Worm (Caenorhabditis elegans): Measurements from ENCODE around the gene Y43F8B.24.

DNA sequence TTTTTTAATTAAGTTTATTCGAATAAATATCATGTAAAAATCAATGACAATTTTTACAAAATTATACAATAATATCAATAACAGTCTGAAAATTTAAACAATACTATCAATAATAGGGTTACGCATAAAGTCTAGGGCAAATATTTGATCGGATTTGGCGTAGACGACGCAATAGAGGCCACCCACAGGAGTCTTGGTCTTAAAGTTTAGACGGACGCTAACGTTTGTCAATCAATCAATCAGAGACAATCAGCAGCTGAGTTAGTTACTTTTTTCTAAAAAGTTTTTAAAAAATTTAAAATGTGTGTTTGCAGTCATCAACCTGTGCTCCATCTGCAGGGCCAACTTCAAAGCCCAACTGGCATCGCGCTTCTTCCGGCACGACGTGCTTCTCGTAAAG is 34.1 kb downstream of the Y43F8B.24 start, which contains the start of gene Y43F8B.29:
- TF ChIP-seq ama-1 (optimal IDR thresholded peaks at IDR 0.05) (no peak), ztf-4 (tag; optimal IDR thresholded peaks at IDR 0.05) (no peak), egl-27 (tag; optimal IDR thresholded peaks at IDR 0.05) (no peak), sox-4 (tag; optimal IDR thresholded peaks at IDR 0.05) (no peak), fkh-10 (GFP tag; optimal IDR thresholded peaks at IDR 0.05) (no peak), alr-1 (tag; optimal IDR thresholded peaks at IDR 0.05; ENCODE audit: borderline replicate concordance) (no peak), xbp-1 (tag; optimal IDR thresholded peaks at IDR 0.05) (no peak), mdl-1 (tag; optimal IDR thresholded peaks at IDR 0.05) (no peak), ztf-11 (tag; optimal IDR thresholded peaks at IDR 0.05) (no peak), pqm-1 (tag; optimal IDR thresholded peaks at IDR 0.05) (no peak), nhr-237 (tag; optimal IDR thresholded peaks at IDR 0.05) (no peak), nhr-76 (tag; optimal IDR thresholded peaks at IDR 0.05) (no peak), unc-62 (GFP tag; optimal IDR thresholded peaks at IDR 0.05) (no peak)

All from whole organism, L1 larva.